Worm (Caenorhabditis elegans): Measurements from ENCODE around the gene Y9C2UA.1.

ce11 chrII:9152231-9152630, 12.8 kb downstream of the Y9C2UA.1 start, which contains the start of gene col-78:
- no peak for TF ChIP-seq hnd-1 (tag; optimal IDR thresholded peaks at IDR 0.05)
- TF ChIP-seq ama-1 (optimal IDR thresholded peaks at IDR 0.05) = no peak
- TF ChIP-seq flt-1 (GFP tag; IDR thresholded peaks at IDR 0.05) = no peak
- no peak for TF ChIP-seq tbx-11 (GFP tag; IDR thresholded peaks at IDR 0.05)
- TF ChIP-seq ceh-13 (GFP tag; optimal IDR thresholded peaks at IDR 0.05) = no peak
- no peak for TF ChIP-seq scrt-1 (GFP tag; IDR thresholded peaks at IDR 0.05)
- TF ChIP-seq hmg-4 (GFP tag; optimal IDR thresholded peaks at IDR 0.05) = no peak
- no peak for TF ChIP-seq pes-1 (GFP tag; IDR thresholded peaks at IDR 0.05)

Data from whole organism, early embryonic.